Worm (Caenorhabditis elegans): ENCODE measurements around the gene F49C5.7.

Gene F49C5.7

DNA sequence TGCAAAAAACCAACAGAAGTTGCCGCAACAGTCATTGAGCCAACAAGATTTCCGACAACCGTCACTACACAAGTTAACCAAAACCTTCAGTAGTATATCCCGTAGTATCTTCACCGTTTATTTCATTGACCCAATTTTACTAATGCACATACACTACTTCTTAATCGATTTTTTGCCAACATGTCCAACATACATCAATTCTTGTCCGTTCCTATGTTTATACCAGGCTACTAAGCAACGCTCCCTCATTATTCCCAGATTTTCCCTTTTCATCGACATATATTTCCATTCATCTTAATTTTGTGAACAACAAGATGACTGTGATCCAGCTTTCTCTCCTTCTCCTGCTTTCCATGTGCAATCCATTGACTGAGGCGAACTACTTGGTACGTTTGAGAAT lies at the start of gene F49C5.7:
Gene F49C5.7 (plus strand): TSS at position 301 of the 400 bp plus-strand sequence.
- no peak for TF ChIP-seq unc-55 (GFP tag; optimal IDR thresholded peaks at IDR 0.05)
- TF ChIP-seq nfya-1 (tag; optimal IDR thresholded peaks at IDR 0.05), result no peak
- no peak for TF ChIP-seq zip-5 (tag; optimal IDR thresholded peaks at IDR 0.05)
- no peak for TF ChIP-seq npax-4 (tag; optimal IDR thresholded peaks at IDR 0.05)
- TF ChIP-seq hlh-8 (tag; optimal IDR thresholded peaks at IDR 0.05), result no peak
- TF ChIP-seq rnt-1 (tag; optimal IDR thresholded peaks at IDR 0.05), result no peak

DNA sequence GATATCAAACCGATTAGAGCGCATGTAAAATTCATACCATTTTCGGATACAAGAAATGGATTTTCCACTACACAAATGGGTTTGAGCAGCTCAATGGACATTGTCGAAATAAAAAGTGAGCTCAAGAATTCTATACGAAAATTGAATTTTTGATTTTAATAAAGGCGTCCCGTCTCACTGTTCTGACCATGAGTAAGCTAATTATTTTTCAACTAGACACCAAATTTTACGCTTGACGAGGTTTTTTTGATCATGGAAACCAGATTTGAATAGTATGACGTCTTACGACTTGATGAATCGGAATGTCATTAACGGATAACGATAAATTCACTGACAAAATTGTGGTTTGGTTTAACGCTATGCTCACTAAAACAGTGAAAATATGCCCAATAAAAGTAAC lies 49.6 kb upstream of the F49C5.7 start, which contains the start of gene srh-61:
Gene srh-61 (minus strand): TSS at position 101 of the 400 bp plus-strand sequence.
- TF ChIP-seq fkh-6 (tag; optimal IDR thresholded peaks at IDR 0.05) (no peak), fkh-10 (GFP tag; optimal IDR thresholded peaks at IDR 0.05) (no peak), ceh-24 (tag; optimal IDR thresholded peaks at IDR 0.05) (no peak), ceh-30 (tag; optimal IDR thresholded peaks at IDR 0.05) (no peak), unc-42 (tag; optimal IDR thresholded peaks at IDR 0.05) (no peak), sdc-2 (tag; optimal IDR thresholded peaks at IDR 0.05) (no peak)

DNA sequence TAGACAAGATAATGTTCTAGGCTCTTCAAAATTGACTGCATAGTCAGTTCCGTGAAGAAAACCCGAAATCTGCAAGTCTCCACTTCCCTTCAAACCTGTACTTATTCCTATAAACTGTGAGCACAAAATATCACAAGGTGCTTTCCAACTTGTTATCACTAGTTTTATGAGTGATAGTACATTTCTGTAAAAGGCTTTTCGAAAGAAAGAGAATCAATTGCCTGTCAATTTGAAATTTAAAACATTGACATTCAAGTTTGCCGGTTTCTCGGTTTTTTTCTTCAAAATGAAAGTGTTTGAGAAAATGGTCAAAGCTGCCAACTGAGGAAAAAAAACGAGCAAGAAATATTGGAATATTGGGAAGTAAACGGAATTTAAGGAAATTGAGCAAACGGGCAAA lies 47.9 kb upstream of the F49C5.7 start:
- TF ChIP-seq eyg-1 (tag; optimal IDR thresholded peaks at IDR 0.05) (no peak), odd-2 (tag; optimal IDR thresholded peaks at IDR 0.05) (no peak), tbx-7 (tag; optimal IDR thresholded peaks at IDR 0.05) (no peak), ceh-18 (tag; optimal IDR thresholded peaks at IDR 0.05) (no peak), gmeb-2 (tag; optimal IDR thresholded peaks at IDR 0.05) (no peak), hlh-8 (tag; optimal IDR thresholded peaks at IDR 0.05) (no peak), zip-5 (tag; optimal IDR thresholded peaks at IDR 0.05) (no peak), elt-2 (tag; optimal IDR thresholded peaks at IDR 0.05) (no peak), syd-9 (tag; optimal IDR thresholded peaks at IDR 0.05) (no peak), rnt-1 (tag; optimal IDR thresholded peaks at IDR 0.05) (no peak), sox-4 (tag; optimal IDR thresholded peaks at IDR 0.05) (no peak), unc-55 (GFP tag; optimal IDR thresholded peaks at IDR 0.05) (no peak), dve-1 (tag; optimal IDR thresholded peaks at IDR 0.05) (no peak), elt-4 (tag; optimal IDR thresholded peaks at IDR 0.05) (no peak), sox-2 (GFP tag; IDR thresholded peaks at IDR 0.05) (no peak), pha-4 (tag; optimal IDR thresholded peaks at IDR 0.05) (no peak)

DNA sequence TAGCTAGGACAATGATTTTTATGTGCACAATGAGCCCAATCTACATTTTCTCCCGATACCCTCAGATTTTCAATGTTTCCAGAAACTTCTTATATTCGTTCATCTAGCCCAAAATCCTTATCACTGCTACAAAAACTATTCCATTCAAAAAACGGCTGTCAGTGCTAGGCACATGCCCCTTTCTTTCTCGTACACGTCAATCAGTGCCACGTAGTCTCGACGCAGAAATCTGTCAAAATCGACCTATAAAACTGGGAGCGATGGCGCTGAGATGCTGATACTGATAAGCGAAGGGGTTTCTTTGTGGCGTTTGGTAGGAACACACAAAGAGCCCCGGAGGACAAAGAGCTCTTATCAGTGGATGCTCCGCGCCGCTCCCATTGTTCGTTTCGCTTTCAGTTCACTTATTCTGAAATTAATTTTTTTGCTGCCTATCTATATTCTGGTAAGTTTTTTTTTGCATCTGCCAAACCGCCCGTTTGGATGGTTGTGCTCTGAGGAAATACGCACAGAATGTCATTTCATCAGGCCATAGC lies 47.1 kb upstream of the F49C5.7 start, which contains the start of gene srh-70:
Gene srh-70 (minus strand): TSS at position 51 of the 536 bp plus-strand sequence.
- TF ChIP-seq hlh-13 (GFP tag; optimal IDR thresholded peaks at IDR 0.05) (no peak), syd-9 (tag; optimal IDR thresholded peaks at IDR 0.05) (no peak)

DNA sequence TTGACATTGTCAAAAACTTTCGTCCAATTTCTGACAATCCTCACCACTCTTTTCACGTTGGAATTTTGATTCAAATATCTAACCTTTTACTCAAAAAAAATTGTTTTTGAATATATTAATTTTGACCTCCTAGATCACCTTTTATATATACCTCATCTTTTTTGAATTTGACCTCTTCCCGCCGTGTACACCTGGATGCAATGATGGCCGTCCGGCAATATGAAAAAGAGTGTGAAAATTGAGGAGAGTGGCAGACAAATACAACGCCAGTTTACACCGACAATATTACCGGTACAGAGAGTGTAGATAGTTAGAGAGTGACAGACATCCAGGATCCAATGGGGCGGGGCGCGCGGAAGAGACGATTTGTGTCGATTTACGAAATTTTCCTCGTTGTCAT lies 46.3 kb upstream of the F49C5.7 start, which contains the start of gene ceh-99:
Gene ceh-99 (plus strand): TSS at position 366 of the 400 bp plus-strand sequence.
- TF ChIP-seq pqm-1 (tag; optimal IDR thresholded peaks at IDR 0.05) (no peak), pha-2 (tag; optimal IDR thresholded peaks at IDR 0.05) (no peak), tbx-7 (tag; optimal IDR thresholded peaks at IDR 0.05) (no peak), nhr-232 (tag; optimal IDR thresholded peaks at IDR 0.05) (no peak), unc-86 (tag; optimal IDR thresholded peaks at IDR 0.05) (no peak), ceh-14 (tag; optimal IDR thresholded peaks at IDR 0.05) (no peak), fax-1 (tag; optimal IDR thresholded peaks at IDR 0.05) (no peak), hlh-30 (tag; optimal IDR thresholded peaks at IDR 0.05; ENCODE audit: insufficient read depth) (no peak), K09A11.1 (tag; optimal IDR thresholded peaks at IDR 0.05; ENCODE audit: insufficient read depth) (no peak), dmd-4 (tag; optimal IDR thresholded peaks at IDR 0.05; ENCODE audit: borderline replicate concordance) (no peak), elt-4 (tag; optimal IDR thresholded peaks at IDR 0.05) (no peak), hlh-8 (tag; optimal IDR thresholded peaks at IDR 0.05) (no peak), eyg-1 (tag; optimal IDR thresholded peaks at IDR 0.05) (no peak), pax-1 (tag; optimal IDR thresholded peaks at IDR 0.05) (no peak), C38D4.7 (GFP tag; optimal IDR thresholded peaks at IDR 0.05) (no peak)

Data from whole organism, late embryonic.